Worm (Caenorhabditis elegans) whole organism, midembryonic: ENCODE data around the gene F19C7.4.

Source experiments
- flt-1 ChIP-seq: fragments of 200-800 bp; sonication (Bioruptor generic); IDR thresholded peaks from 2 replicates; pipeline ENCODE4 v1.3.6; 2022; ENCODE audit warnings: missing genetic modification characterization, missing compliant biosample characterization
- med-1 ChIP-seq: sonication (generic microtip); optimal IDR thresholded peaks from 2 replicates; lab custom pipeline; 2017; ENCODE audit warnings: missing genetic modification characterization, mild to moderate bottlenecking, missing compliant biosample characterization, antibody characterized with exemption, missing genetic modification reagents; ENCODE audit not compliant: insufficient read depth
- ref-1 ChIP-seq: fragments of 200-800 bp; sonication (Bioruptor generic); conservative IDR thresholded peaks from 2 replicates; pipeline ENCODE4 v1.3.6; 2022; ENCODE audit warnings: missing genetic modification reagents, missing genetic modification characterization, missing compliant biosample characterization
- ztf-23 ChIP-seq: fragments of 200-800 bp; sonication (Bioruptor generic); IDR thresholded peaks from 2 replicates; pipeline ENCODE4 v1.3.6; 2022; ENCODE audit warnings: missing genetic modification reagents, missing genetic modification characterization, missing compliant biosample characterization
- ztf-29 ChIP-seq: fragments of 200-800 bp; sonication (Bioruptor generic); IDR thresholded peaks from 2 replicates; pipeline ENCODE4 v1.3.6; 2022; ENCODE audit warnings: missing genetic modification reagents, missing genetic modification characterization, missing compliant biosample characterization

- TF ChIP-seq med-1 (GFP tag; lab: Kevin White, UChicago) = no peak
- no peak for TF ChIP-seq flt-1 (GFP tag; lab: Robert Waterston, UW)
- no peak for TF ChIP-seq ztf-23 (GFP tag; lab: Robert Waterston, UW)
- TF ChIP-seq ztf-29 (GFP tag; lab: Robert Waterston, UW) = no peak
- no peak for TF ChIP-seq ref-1
Observed at ce11 chrIV:4609568-4609967, 6.9 kb downstream of the F19C7.4 start, which contains the start of gene col-110.
